1 fruit fly cellular context compared by ENCODE assay signal in the genomic region with DNA sequence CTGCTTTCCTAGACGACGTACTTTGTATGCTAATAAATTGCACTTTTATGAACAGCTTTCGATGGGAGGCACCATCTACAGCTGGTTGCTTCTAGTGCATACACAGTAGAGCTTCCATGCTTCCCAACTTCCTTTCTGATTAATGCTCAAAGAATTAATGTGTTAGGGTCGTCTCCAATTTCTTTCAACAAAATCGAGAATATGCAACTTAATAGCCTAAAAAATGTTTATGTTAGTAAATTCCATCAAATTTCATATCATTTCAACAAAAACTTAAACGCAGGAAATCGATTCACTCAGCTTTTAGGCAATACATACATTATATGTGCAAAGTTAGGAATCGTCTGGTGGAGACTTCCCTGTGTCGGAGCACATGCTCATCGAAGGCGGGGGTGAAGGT.
TF ChIP-seq lines count a peak whose summit lies in the region.

No protein-coding gene starts in this region.

TF ChIP-seq in whole organism, prepupa, 60 proteins besides CTCF, POLR2A, EP300 and RAD21 (continued from another document):
- TF ChIP-seq fd85E (GFP tag; optimal IDR thresholded peaks at IDR 0.05; lab: Kevin White, UChicago): no peak
- TF ChIP-seq Ets96B (tag; optimal IDR thresholded peaks at IDR 0.05; lab: Kevin White, UChicago): peak; percentile 55
- peak; percentile 68 for TF ChIP-seq CG10669 (GFP tag; optimal IDR thresholded peaks at IDR 0.05; lab: Kevin White, UChicago)
- no peak for TF ChIP-seq CG11294 (GFP tag; IDR thresholded peaks at IDR 0.05; lab: Robert Waterston, UW)
- no peak for TF ChIP-seq CG8319 (GFP tag; optimal IDR thresholded peaks at IDR 0.05; lab: Kevin White, UChicago)
- TF ChIP-seq CG16779 (tag; optimal IDR thresholded peaks at IDR 0.05; lab: Kevin White, UChicago): peak; percentile 13
- no peak for TF ChIP-seq CG9139 (GFP tag; optimal IDR thresholded peaks at IDR 0.05; lab: Kevin White, UChicago)
- TF ChIP-seq Gug (GFP tag; IDR thresholded peaks at IDR 0.05; lab: Robert Waterston, UW): peak; percentile 23; the same call in 1 of the 2 replicates
- peak; percentile 51 for TF ChIP-seq Lpt (GFP tag; optimal IDR thresholded peaks at IDR 0.05; lab: Kevin White, UChicago)
- no peak for TF ChIP-seq Smox (GFP tag; optimal IDR thresholded peaks at IDR 0.05; lab: Kevin White, UChicago)
- peak; percentile 55 for TF ChIP-seq Hr4 (GFP tag; optimal IDR thresholded peaks at IDR 0.05; lab: Kevin White, UChicago)
- peak; percentile 47 for TF ChIP-seq CG3032 (tag; optimal IDR thresholded peaks at IDR 0.05; lab: Kevin White, UChicago)
- TF ChIP-seq CG11902 (GFP tag; optimal IDR thresholded peaks at IDR 0.05; lab: Kevin White, UChicago): no peak
- peak; percentile 31 for TF ChIP-seq acj6 (GFP tag; optimal IDR thresholded peaks at IDR 0.05; lab: Kevin White, UChicago)
- no peak for TF ChIP-seq CG6163 (GFP tag; IDR thresholded peaks at IDR 0.05; lab: Robert Waterston, UW)
- TF ChIP-seq fkh (GFP tag; optimal IDR thresholded peaks at IDR 0.05; lab: Kevin White, UChicago): no peak
- TF ChIP-seq Blimp-1 (GFP tag; optimal IDR thresholded peaks at IDR 0.05; lab: Kevin White, UChicago): no peak
- no peak for TF ChIP-seq CG34406 (GFP tag; optimal IDR thresholded peaks at IDR 0.05; lab: Kevin White, UChicago)
